Worm (Caenorhabditis elegans): ENCODE measurements around the gene pitr-6.

- TF ChIP-seq dve-1 (tag; optimal IDR thresholded peaks at IDR 0.05): no peak
- TF ChIP-seq T23F11.4 (GFP tag; optimal IDR thresholded peaks at IDR 0.05): no peak
- no peak for TF ChIP-seq ets-4 (tag; optimal IDR thresholded peaks at IDR 0.05)
- TF ChIP-seq gmeb-2 (tag; optimal IDR thresholded peaks at IDR 0.05): no peak
- TF ChIP-seq K09A11.1 (tag; optimal IDR thresholded peaks at IDR 0.05; ENCODE audit: insufficient read depth): no peak
- TF ChIP-seq unc-86 (tag; optimal IDR thresholded peaks at IDR 0.05): no peak
- no peak for TF ChIP-seq unc-3 (GFP tag; conservative IDR thresholded peaks at IDR 0.05)
- TF ChIP-seq unc-3 (tag; optimal IDR thresholded peaks at IDR 0.05): no peak
- TF ChIP-seq ztf-16 (tag; optimal IDR thresholded peaks at IDR 0.05): no peak
- TF ChIP-seq pha-2 (tag; optimal IDR thresholded peaks at IDR 0.05): no peak
- TF ChIP-seq sox-4 (tag; optimal IDR thresholded peaks at IDR 0.05): no peak
- TF ChIP-seq nhr-11 (tag; optimal IDR thresholded peaks at IDR 0.05): no peak
Observed at ce11 chrII:12491936-12492335, 46.8 kb downstream of the pitr-6 start, which contains the start of gene srz-6.
